Fruit fly (Drosophila melanogaster) whole organism: ENCODE data around the gene Hr83.

ENCODE experiments used
- CG8478 ChIP-seq: fragments of >200 bp; optimal IDR thresholded peaks from 2 replicates; lab custom pipeline; 2018; ENCODE audit warnings: inconsistent platforms
- Dll ChIP-seq: fragments of >200 bp; optimal IDR thresholded peaks from 2 replicates; lab custom pipeline; 2017
- EcR ChIP-seq, 2 experiments: fragments of >200 bp; optimal IDR thresholded peaks; 2 replicates each; lab custom pipeline; 2017; ENCODE audit warnings: missing biosample characterization in 2 of 2, missing genetic modification characterization in 2 of 2, missing genetic modification reagents in 2 of 2
- pan ChIP-seq: fragments of >200 bp; optimal IDR thresholded peaks from 2 replicates; lab custom pipeline; 2017
- psq ChIP-seq: fragments of >200 bp; optimal IDR thresholded peaks from 2 replicates; lab custom pipeline; 2017
- usp ChIP-seq: fragments of >200 bp; optimal IDR thresholded peaks from 2 replicates; lab custom pipeline; 2017; ENCODE audit warnings: missing biosample characterization, missing genetic modification characterization, mixed read lengths

Gene Hr83

dm6 chr3R:6354408-6354807 lies 5.4 kb downstream of the Hr83 start:
- TF ChIP-seq EcR (GFP tag; optimal IDR thresholded peaks at IDR 0.05; lab: Kevin White, UChicago) (no peak), psq (lab: Kevin White, UChicago) (no peak), CG8478 (no peak), pan (lab: Kevin White, UChicago) (no peak), Dll (lab: Kevin White, UChicago) (no peak)

- TF ChIP-seq psq (lab: Kevin White, UChicago), result no peak
- no peak for TF ChIP-seq CG8478
- TF ChIP-seq pan (lab: Kevin White, UChicago), result no peak
- TF ChIP-seq Dll (lab: Kevin White, UChicago), result no peak
- TF ChIP-seq EcR (GFP tag; optimal IDR thresholded peaks at IDR 0.05; lab: Kevin White, UChicago), result no peak
- TF ChIP-seq usp (GFP tag; lab: Kevin White, UChicago), result no peak
These were observed 19.1 kb downstream of the Hr83 start, which contains the start of gene CG42724 for dm6 chr3R:6368100-6368499. Gene CG42724 (minus strand): TSS chr3R:6368288.

- TF ChIP-seq pan (lab: Kevin White, UChicago) (no peak), Dll (lab: Kevin White, UChicago) (no peak), psq (lab: Kevin White, UChicago) (no peak), EcR (GFP tag; optimal IDR thresholded peaks at IDR 0.05; lab: Kevin White, UChicago) (no peak), usp (GFP tag; lab: Kevin White, UChicago) (no peak), CG8478 (no peak)
These were observed 19.7 kb downstream of the Hr83 start, which contains the start of gene CG10286 for dm6 chr3R:6368550-6369238. Gene CG10286 (plus strand): TSS chr3R:6368965.

dm6 chr3R:6373512-6374306 lies 24.7 kb downstream of the Hr83 start:
- no peak for TF ChIP-seq usp (GFP tag; lab: Kevin White, UChicago)
- no peak for TF ChIP-seq pan (lab: Kevin White, UChicago)
- TF ChIP-seq Dll (lab: Kevin White, UChicago), result no peak
- TF ChIP-seq psq (lab: Kevin White, UChicago), result no peak
- TF ChIP-seq CG8478, result no peak
- no peak for TF ChIP-seq EcR (GFP tag; optimal IDR thresholded peaks at IDR 0.05; lab: Kevin White, UChicago)

- TF ChIP-seq pan (lab: Kevin White, UChicago), result no peak
- no peak for TF ChIP-seq EcR (GFP tag; optimal IDR thresholded peaks at IDR 0.05; lab: Kevin White, UChicago)
- TF ChIP-seq usp (GFP tag; lab: Kevin White, UChicago), result no peak
- TF ChIP-seq psq (lab: Kevin White, UChicago), result no peak
- no peak for TF ChIP-seq Dll (lab: Kevin White, UChicago)
- no peak for TF ChIP-seq CG8478
These were observed 25.2 kb downstream of the Hr83 start, which contains the start of gene CG42564 for dm6 chr3R:6374307-6374574. Gene CG42564 (plus strand): TSS chr3R:6374475.

dm6 chr3R:6375944-6376343 lies 26.9 kb downstream of the Hr83 start, which contains the start of gene CRAT:
Gene CRAT (minus strand): TSS chr3R:6376044.
- no peak for TF ChIP-seq pan (lab: Kevin White, UChicago)
- TF ChIP-seq psq (lab: Kevin White, UChicago), result no peak
- no peak for TF ChIP-seq EcR (GFP tag; optimal IDR thresholded peaks at IDR 0.05; lab: Kevin White, UChicago)
- TF ChIP-seq Dll (lab: Kevin White, UChicago), result no peak
- no peak for TF ChIP-seq CG8478
- no peak for TF ChIP-seq usp (GFP tag; lab: Kevin White, UChicago)

dm6 chr3R:6377497-6377896 lies 28.5 kb downstream of the Hr83 start, which contains the start of gene CG42537:
Gene CG42537 (plus strand): TSS chr3R:6377797.
- TF ChIP-seq pan (lab: Kevin White, UChicago), result no peak
- TF ChIP-seq CG8478, result no peak
- TF ChIP-seq Dll (lab: Kevin White, UChicago), result no peak
- no peak for TF ChIP-seq EcR (GFP tag; optimal IDR thresholded peaks at IDR 0.05; lab: Kevin White, UChicago)
- TF ChIP-seq psq (lab: Kevin White, UChicago), result no peak
- TF ChIP-seq usp (GFP tag; lab: Kevin White, UChicago), result no peak

dm6 chr3R:6380129-6380528 lies 31.1 kb downstream of the Hr83 start, which contains the start of the genes CG1024 and TfIIFalpha:
Gene CG1024 (minus strand): TSS chr3R:6380328.
Gene TfIIFalpha (plus strand): TSS chr3R:6380467.
- TF ChIP-seq usp (GFP tag; lab: Kevin White, UChicago) (no peak), psq (lab: Kevin White, UChicago) (no peak), CG8478 (no peak)

- TF ChIP-seq usp (GFP tag; lab: Kevin White, UChicago) (no peak), Dll (lab: Kevin White, UChicago) (no peak), EcR (GFP tag; optimal IDR thresholded peaks at IDR 0.05; lab: Kevin White, UChicago) (no peak)
These were observed 32.7 kb downstream of the Hr83 start for dm6 chr3R:6381784-6382183.

dm6 chr3R:6382733-6383465 lies 33.9 kb downstream of the Hr83 start, which contains the start of gene gzl:
Gene gzl (plus strand): TSS chr3R:6382914.
- TF ChIP-seq EcR (GFP tag; optimal IDR thresholded peaks at IDR 0.05; lab: Kevin White, UChicago) (no peak), psq (lab: Kevin White, UChicago) (no peak), usp (GFP tag; lab: Kevin White, UChicago) (no peak), CG8478 (peak; percentile 50)

dm6 chr3R:6383466-6383769 lies 34.4 kb downstream of the Hr83 start:
- no peak for TF ChIP-seq EcR (GFP tag; optimal IDR thresholded peaks at IDR 0.05; lab: Kevin White, UChicago)
- TF ChIP-seq Dll (lab: Kevin White, UChicago), result no peak
- TF ChIP-seq pan (lab: Kevin White, UChicago), result no peak
- no peak for TF ChIP-seq usp (GFP tag; lab: Kevin White, UChicago)
- TF ChIP-seq psq (lab: Kevin White, UChicago), result no peak
- no peak for TF ChIP-seq CG8478
